Fruit fly (Drosophila melanogaster) Kc167 (cell line): ENCODE results near the gene CG7341.

Source experiments
- Myc ChIP-seq: fragments of >200 bp; optimal IDR thresholded peaks from 2 replicates; lab custom pipeline; 2017; ENCODE audit warnings: missing external identifiers
- Sin3A ChIP-seq: fragments of >200 bp; optimal IDR thresholded peaks from 2 replicates; lab custom pipeline; 2018; ENCODE audit warnings: missing external identifiers
- h ChIP-seq: fragments of >200 bp; optimal IDR thresholded peaks from 3 replicates; lab custom pipeline; 2018; ENCODE audit warnings: missing external identifiers
- insv ChIP-seq: fragments of >200 bp; optimal IDR thresholded peaks from 3 replicates; lab custom pipeline; 2018; ENCODE audit warnings: missing external identifiers
- psq ChIP-seq: fragments of >200 bp; optimal IDR thresholded peaks from 2 replicates; lab custom pipeline; 2017; ENCODE audit warnings: missing external identifiers
- ttk ChIP-seq: sonication (Bioruptor generic); optimal IDR thresholded peaks from 2 replicates; lab custom pipeline; 2017; ENCODE audit warnings: missing external identifiers

The CG7341 gene

dm6 chr3L:18079610-18080497 is 32.9 kb upstream of the CG7341 start:
- TF ChIP-seq insv (no peak), Sin3A (lab: Kevin White, UChicago) (no peak), ttk (lab: Kevin White, UChicago) (no peak), h (no peak), Myc (lab: Kevin White, UChicago) (no peak), psq (lab: Kevin White, UChicago) (no peak)

DNA sequence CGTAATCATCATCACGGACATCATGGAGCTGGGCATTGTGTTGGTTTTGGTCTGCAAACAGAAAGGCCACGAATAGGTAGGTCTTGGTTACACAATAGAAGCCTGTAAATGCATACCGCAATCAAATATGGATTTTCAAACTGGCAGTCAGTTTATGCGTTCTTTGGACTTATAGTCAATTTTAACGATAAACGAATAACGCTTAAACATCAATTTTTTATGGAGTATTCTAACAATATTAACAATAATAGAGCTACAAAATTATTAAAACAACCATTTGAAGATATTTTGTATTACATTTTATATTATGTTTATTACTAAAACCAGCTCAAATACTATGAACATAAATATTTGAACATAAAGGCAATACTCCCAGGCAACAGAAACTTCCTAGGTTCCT is 31.3 kb upstream of the CG7341 start:
- TF ChIP-seq h (no peak), Sin3A (lab: Kevin White, UChicago) (no peak), ttk (lab: Kevin White, UChicago) (no peak), psq (lab: Kevin White, UChicago) (no peak), Myc (lab: Kevin White, UChicago) (no peak), insv (no peak)

- TF ChIP-seq psq (lab: Kevin White, UChicago) = no peak
- no peak for TF ChIP-seq ttk (lab: Kevin White, UChicago)
- TF ChIP-seq Sin3A (lab: Kevin White, UChicago) = no peak
- no peak for TF ChIP-seq Myc (lab: Kevin White, UChicago)
- TF ChIP-seq h = no peak
- no peak for TF ChIP-seq insv
Observed at dm6 chr3L:18081957-18082356, 30.8 kb upstream of the CG7341 start.

DNA sequence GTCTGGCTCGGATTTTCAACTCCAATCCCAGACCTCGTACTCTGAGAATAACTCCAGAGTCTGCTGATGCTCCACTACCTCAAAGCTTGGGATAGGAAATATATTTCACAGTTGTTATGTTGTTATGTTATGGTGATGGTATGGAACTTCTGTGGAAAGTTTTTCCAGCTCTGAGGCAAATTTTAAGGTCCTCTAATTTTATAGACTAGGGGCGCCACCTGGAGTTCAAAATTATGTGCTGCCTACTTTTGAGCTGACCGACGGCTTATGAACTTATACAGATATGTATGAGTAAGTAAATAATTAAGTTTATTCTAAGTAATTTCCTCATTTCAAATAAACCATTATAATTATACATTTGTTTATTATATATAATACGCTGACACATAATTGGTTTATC is 29.4 kb upstream of the CG7341 start:
- TF ChIP-seq h (no peak), insv (no peak), psq (lab: Kevin White, UChicago) (no peak), ttk (lab: Kevin White, UChicago) (no peak), Sin3A (lab: Kevin White, UChicago) (no peak), Myc (lab: Kevin White, UChicago) (no peak)

DNA sequence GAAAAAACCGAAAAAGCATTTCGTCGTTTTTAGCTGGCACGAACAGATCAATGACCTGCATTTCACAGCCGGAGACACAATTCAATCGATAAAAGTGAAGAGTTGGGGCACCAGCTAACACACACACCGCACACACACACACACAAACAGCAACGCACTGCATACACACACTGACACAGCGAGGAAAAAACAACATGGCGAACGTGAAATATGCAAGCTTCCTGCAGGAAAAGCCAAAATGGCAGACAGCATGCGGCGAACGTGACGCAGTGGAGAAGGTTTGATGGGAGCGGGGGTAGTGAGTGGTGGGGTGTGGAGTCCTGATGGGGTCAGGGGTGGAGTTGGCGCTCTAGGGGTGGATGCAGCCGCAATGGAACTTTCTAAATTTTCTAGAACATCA is 28.8 kb upstream of the CG7341 start:
- TF ChIP-seq psq (lab: Kevin White, UChicago) (no peak), ttk (lab: Kevin White, UChicago) (no peak), insv (no peak), Myc (lab: Kevin White, UChicago) (no peak), h (no peak)

dm6 chr3L:18086754-18087685 is 25.7 kb upstream of the CG7341 start, which contains the start of gene CG34253:
TSS of gene CG34253 (minus strand) at chr3L:18087320.
- TF ChIP-seq ttk (lab: Kevin White, UChicago) (no peak), Sin3A (lab: Kevin White, UChicago) (no peak), Myc (lab: Kevin White, UChicago) (no peak), psq (lab: Kevin White, UChicago) (no peak), h (no peak), insv (no peak)

DNA sequence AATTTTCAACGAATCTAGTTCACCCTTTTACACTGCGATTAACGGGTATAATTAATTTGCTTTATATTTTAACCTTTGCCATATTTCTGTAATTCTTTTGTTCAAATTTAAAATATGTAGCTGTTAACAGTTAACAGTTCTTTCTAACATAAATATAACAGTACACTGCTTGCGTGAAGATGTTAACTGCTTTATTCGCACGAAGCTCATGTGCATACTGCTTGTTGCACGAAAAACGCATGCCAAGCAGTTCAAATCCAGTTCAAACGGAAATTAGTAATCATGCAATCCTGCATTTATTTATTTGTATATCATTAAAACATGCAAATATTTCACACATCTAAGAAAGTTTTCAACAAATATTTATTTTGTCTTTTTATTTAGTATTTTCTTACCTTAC is 24.7 kb upstream of the CG7341 start:
- TF ChIP-seq Sin3A (lab: Kevin White, UChicago) (no peak), Myc (lab: Kevin White, UChicago) (no peak), psq (lab: Kevin White, UChicago) (no peak)

DNA sequence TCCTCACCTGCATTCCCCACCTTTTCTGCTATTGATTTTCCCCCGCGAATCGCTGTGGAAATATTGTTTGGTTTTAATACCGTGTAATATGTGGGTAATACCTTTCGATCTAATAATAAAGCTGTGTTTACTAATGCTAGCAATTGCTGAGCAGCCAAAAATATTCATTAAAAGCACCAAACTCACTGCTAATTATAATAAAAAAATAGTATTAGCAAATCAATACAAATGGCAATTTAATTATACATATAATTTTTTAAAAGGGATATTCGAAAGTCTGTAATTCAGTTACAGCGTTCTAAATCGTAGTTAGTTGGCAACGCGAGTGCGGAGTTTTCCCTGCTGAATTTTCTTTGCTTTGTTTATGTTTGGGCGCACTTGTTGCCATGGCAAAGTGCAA is 18.9 kb upstream of the CG7341 start:
- no peak for TF ChIP-seq Myc (lab: Kevin White, UChicago)
- no peak for TF ChIP-seq h
- TF ChIP-seq ttk (lab: Kevin White, UChicago) = no peak

dm6 chr3L:18096726-18097125 is 16.0 kb upstream of the CG7341 start:
- TF ChIP-seq ttk (lab: Kevin White, UChicago) (no peak), psq (lab: Kevin White, UChicago) (no peak), Myc (lab: Kevin White, UChicago) (no peak), Sin3A (lab: Kevin White, UChicago) (no peak), h (no peak), insv (no peak)

DNA sequence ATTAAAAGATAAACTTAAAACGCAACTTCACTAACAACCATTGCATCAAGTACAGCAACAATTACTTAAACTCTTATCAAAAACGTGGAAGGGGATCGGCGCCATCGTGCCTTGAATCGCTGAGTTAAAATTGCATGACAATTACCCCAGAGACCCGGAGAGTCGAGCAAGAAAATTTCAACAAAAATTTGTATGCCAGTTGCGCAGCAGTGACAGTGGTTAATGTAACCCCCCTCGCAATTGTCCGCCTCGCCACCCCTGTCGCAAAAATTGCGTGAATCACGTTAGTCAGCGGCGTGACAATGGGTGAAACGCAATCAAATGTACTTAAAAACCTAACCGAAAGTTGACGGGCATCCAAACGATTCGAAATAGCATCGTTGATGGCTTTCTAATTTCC is 13.0 kb upstream of the CG7341 start:
- TF ChIP-seq Myc (lab: Kevin White, UChicago) (no peak), Sin3A (lab: Kevin White, UChicago) (no peak), ttk (lab: Kevin White, UChicago) (no peak), psq (lab: Kevin White, UChicago) (no peak), insv (no peak)

dm6 chr3L:18101421-18101996 is 11.2 kb upstream of the CG7341 start:
- TF ChIP-seq h = no peak
- TF ChIP-seq insv = no peak
- no peak for TF ChIP-seq ttk (lab: Kevin White, UChicago)
- TF ChIP-seq Sin3A (lab: Kevin White, UChicago) = no peak
- no peak for TF ChIP-seq psq (lab: Kevin White, UChicago)
- no peak for TF ChIP-seq Myc (lab: Kevin White, UChicago)

- TF ChIP-seq Sin3A (lab: Kevin White, UChicago) = no peak
- no peak for TF ChIP-seq psq (lab: Kevin White, UChicago)
- no peak for TF ChIP-seq h
Observed at dm6 chr3L:18102161-18102565, 10.6 kb upstream of the CG7341 start.
